Fruit fly (Drosophila melanogaster) whole organism, pupa: Measurements from ENCODE around the gene Oseg1.

Source experiments
- CG10348 ChIP-seq: fragments of 200-800 bp; sonication (Bioruptor generic); IDR thresholded peaks from 2 replicates; pipeline ENCODE4 v1.3.6; 2022; ENCODE audit warnings: missing biosample characterization, missing genetic modification characterization
- CG12605 ChIP-seq: fragments of 200-800 bp; sonication (Bioruptor generic); IDR thresholded peaks from 2 replicates; pipeline ENCODE4 v1.3.6; 2022; ENCODE audit warnings: missing biosample characterization, missing genetic modification characterization
- CG13204 ChIP-seq: fragments of 200-800 bp; sonication (Bioruptor generic); optimal IDR thresholded peaks from 2 replicates; lab custom pipeline; 2018; ENCODE audit warnings: missing biosample characterization, mild to moderate bottlenecking, missing genetic modification characterization, moderate library complexity
- CG17806 ChIP-seq: fragments of 200-800 bp; sonication (Bioruptor generic); optimal IDR thresholded peaks from 2 replicates; lab custom pipeline; 2018; ENCODE audit warnings: missing biosample characterization, mild to moderate bottlenecking, missing genetic modification characterization, moderate library complexity
- CG32121 ChIP-seq: fragments of 200-800 bp; sonication (Bioruptor generic); IDR thresholded peaks from 2 replicates; pipeline ENCODE4 v1.3.6; 2022; ENCODE audit warnings: missing biosample characterization, missing genetic modification characterization
- CG34367 ChIP-seq: fragments of 200-800 bp; sonication (Bioruptor generic); optimal IDR thresholded peaks from 2 replicates; lab custom pipeline; 2018; ENCODE audit warnings: missing biosample characterization, mild to moderate bottlenecking, missing genetic modification characterization
- CG8159 ChIP-seq: fragments of 200-800 bp; sonication (Bioruptor generic); optimal IDR thresholded peaks from 3 replicates; lab custom pipeline; 2018; ENCODE audit warnings: missing biosample characterization, mild to moderate bottlenecking, missing genetic modification characterization, moderate library complexity
- CG8301 ChIP-seq: fragments of 200-800 bp; sonication (Bioruptor generic); optimal IDR thresholded peaks from 2 replicates; lab custom pipeline; 2018; ENCODE audit warnings: missing biosample characterization, mild to moderate bottlenecking, missing genetic modification characterization
- CG9948 ChIP-seq: fragments of 200-800 bp; sonication (Bioruptor generic); optimal IDR thresholded peaks from 2 replicates; lab custom pipeline; 2018; ENCODE audit warnings: missing biosample characterization, mild to moderate bottlenecking, missing genetic modification characterization, moderate library complexity
- Pif1A ChIP-seq: fragments of 200-800 bp; sonication (Bioruptor generic); optimal IDR thresholded peaks from 3 replicates; lab custom pipeline; 2016; ENCODE audit warnings: missing biosample characterization, missing genetic modification characterization
- fd96Ca ChIP-seq: fragments of 200-800 bp; sonication (Bioruptor generic); IDR thresholded peaks from 3 replicates; pipeline ENCODE4 v1.3.6; 2022; ENCODE audit warnings: missing biosample characterization, missing genetic modification characterization

dm6 chr3L:8393549-8393948 is 19.1 kb downstream of the Oseg1 start, which contains the start of gene Jon66Cii:
- TF ChIP-seq CG17806 (tag; lab: Kevin White, UChicago) (no peak), CG32121 (GFP tag; lab: Robert Waterston, UW) (no peak), CG8159 (tag; lab: Kevin White, UChicago) (no peak), CG34367 (tag; lab: Kevin White, UChicago) (no peak), fd96Ca (GFP tag; lab: Robert Waterston, UW) (no peak), CG12605 (GFP tag; lab: Robert Waterston, UW) (no peak), CG13204 (no peak), CG8301 (tag; lab: Kevin White, UChicago) (no peak), CG9948 (no peak), CG10348 (no peak), Pif1A (no peak)
